Worm (Caenorhabditis elegans) whole organism, mixed stage, embryonic: ENCODE measurements around the gene clec-222.

Experiments
- ceh-39 ChIP-seq: fragments of 150-350 bp; optimal IDR thresholded peaks from 2 replicates; lab custom pipeline; 2014; ENCODE audit warnings: missing biosample characterization, missing genetic modification characterization
- mab-5 ChIP-seq: fragments of 150-350 bp; optimal IDR thresholded peaks from 2 replicates; lab custom pipeline; 2014; ENCODE audit warnings: missing biosample characterization, missing genetic modification characterization
- nhr-76 ChIP-seq: sonication (generic microtip); optimal IDR thresholded peaks from 2 replicates; lab custom pipeline; 2017; ENCODE audit warnings: missing biosample characterization, missing genetic modification characterization
- pha-4 ChIP-seq: fragments of 150-350 bp; optimal IDR thresholded peaks from 2 replicates; lab custom pipeline; 2018; ENCODE audit warnings: missing biosample characterization, missing genetic modification reagents, missing genetic modification characterization
- sptf-1 ChIP-seq: sonication (generic microtip); optimal IDR thresholded peaks from 2 replicates; lab custom pipeline; 2017; ENCODE audit warnings: mild to moderate bottlenecking, missing genetic modification characterization, moderate library complexity, missing compliant biosample characterization
- ztf-11 ChIP-seq: fragments of 150-350 bp; optimal IDR thresholded peaks from 2 replicates; lab custom pipeline; 2014; ENCODE audit warnings: missing biosample characterization, missing genetic modification characterization

ce11 chrV:11239187-11239725 lies 31.9 kb upstream of the clec-222 start, which contains the start of the genes dvc-1 and ima-1:
- TF ChIP-seq mab-5, result no peak
- peak; percentile 89 for TF ChIP-seq ztf-11 (tag; lab: Kevin White, UChicago)
- peak; percentile 89 for TF ChIP-seq sptf-1
- TF ChIP-seq pha-4, result no peak
- TF ChIP-seq ceh-39 (tag; lab: Kevin White, UChicago), result no peak
- TF ChIP-seq nhr-76 (tag; lab: Kevin White, UChicago), result peak; percentile 70
